Worm (Caenorhabditis elegans) whole organism, young adult: ENCODE measurements around the gene psa-3.

Experiments
- F22D6.2 ChIP-seq: sonication (generic microtip); optimal IDR thresholded peaks from 2 replicates; lab custom pipeline; 2016; ENCODE audit warnings: mild to moderate bottlenecking, missing genetic modification characterization, missing compliant biosample characterization
- F33H1.4 ChIP-seq: fragments of 200-800 bp; sonication (Bioruptor generic); IDR thresholded peaks from 2 replicates; pipeline ENCODE4 v1.3.6; 2022; ENCODE audit warnings: missing genetic modification reagents, missing genetic modification characterization, missing compliant biosample characterization
- F37B4.10 ChIP-seq: fragments of 200-800 bp; sonication (Bioruptor generic); IDR thresholded peaks from 2 replicates; pipeline ENCODE4 v1.3.6; 2022; ENCODE audit warnings: missing genetic modification characterization, missing compliant biosample characterization
- F39B2.1 ChIP-seq: fragments of 200-800 bp; sonication (Bioruptor generic); IDR thresholded peaks from 2 replicates; pipeline ENCODE4 v1.3.6; 2022; ENCODE audit warnings: missing genetic modification reagents, missing genetic modification characterization, missing compliant biosample characterization
- F55B11.4 ChIP-seq: sonication (generic microtip); optimal IDR thresholded peaks from 2 replicates; lab custom pipeline; 2016; ENCODE audit warnings: missing compliant biosample characterization, missing genetic modification characterization, borderline replicate concordance; ENCODE audit not compliant: insufficient read depth
- F57C9.4 ChIP-seq: sonication (generic microtip); optimal IDR thresholded peaks from 2 replicates; lab custom pipeline; 2017; ENCODE audit warnings: mild to moderate bottlenecking, missing genetic modification characterization, missing compliant biosample characterization
- K12H6.12 ChIP-seq: fragments of 200-800 bp; sonication (Bioruptor generic); optimal IDR thresholded peaks from 2 replicates; lab custom pipeline; 2018; ENCODE audit warnings: mild to moderate bottlenecking, missing genetic modification characterization, missing compliant biosample characterization
- Y53G8AR.9 ChIP-seq: fragments of 200-800 bp; sonication (Bioruptor generic); conservative IDR thresholded peaks from 2 replicates; pipeline ENCODE4 v1.3.6; 2022; ENCODE audit warnings: missing genetic modification reagents, missing genetic modification characterization, missing compliant biosample characterization
- Y56A3A.18 ChIP-seq: fragments of 200-800 bp; sonication (Bioruptor generic); IDR thresholded peaks from 2 replicates; pipeline ENCODE4 v1.3.6; 2022; ENCODE audit warnings: missing genetic modification reagents, missing genetic modification characterization, missing compliant biosample characterization
- ZK185.1 ChIP-seq: sonication (generic microtip); optimal IDR thresholded peaks from 2 replicates; lab custom pipeline; 2016; ENCODE audit warnings: mild to moderate bottlenecking, missing genetic modification characterization, missing compliant biosample characterization; ENCODE audit not compliant: poor library complexity, severe bottlenecking
- akir-1 ChIP-seq: fragments of 200-800 bp; sonication (Bioruptor generic); optimal IDR thresholded peaks from 2 replicates; lab custom pipeline; 2018; ENCODE audit warnings: mild to moderate bottlenecking, missing genetic modification characterization, moderate library complexity, missing compliant biosample characterization
- aptf-3 ChIP-seq: fragments of 200-800 bp; sonication (Bioruptor generic); IDR thresholded peaks from 2 replicates; pipeline ENCODE4 v1.3.6; 2022; ENCODE audit warnings: missing genetic modification characterization, missing compliant biosample characterization
- cebp-1 ChIP-seq, 2 experiments: fragments of 200-800 bp in 1 of 2; sonication (Bioruptor generic) in 1 of 2; sonication (generic microtip) in 1 of 2; IDR thresholded peaks in 1 of 2; optimal IDR thresholded peaks in 1 of 2; 2 replicates each; pipeline versions ENCODE4 v1.3.6 to Lab custom; 2017 to 2022; ENCODE audit warnings: missing compliant biosample characterization in 2 of 2, missing genetic modification characterization in 2 of 2, mild to moderate bottlenecking in 1 of 2, missing genetic modification reagents in 1 of 2, moderate library complexity in 1 of 2
- chd-7 ChIP-seq: sonication (generic microtip); optimal IDR thresholded peaks from 2 replicates; lab custom pipeline; 2016; ENCODE audit warnings: mild to moderate bottlenecking, missing genetic modification characterization, moderate library complexity, missing compliant biosample characterization
- die-1 ChIP-seq: sonication (generic microtip); optimal IDR thresholded peaks from 2 replicates; lab custom pipeline; 2016; ENCODE audit warnings: missing genotype, mild to moderate bottlenecking, missing genetic modification characterization, missing compliant biosample characterization
- dox-1 ChIP-seq: fragments of 200-800 bp; sonication (Bioruptor generic); IDR thresholded peaks from 2 replicates; pipeline ENCODE4 v1.3.6; 2022; ENCODE audit warnings: missing genetic modification reagents, missing genetic modification characterization, missing compliant biosample characterization
- egl-44 ChIP-seq: fragments of 200-800 bp; sonication (Bioruptor generic); IDR thresholded peaks from 2 replicates; pipeline ENCODE4 v1.3.6; 2022; ENCODE audit warnings: missing genetic modification reagents, missing genetic modification characterization, missing compliant biosample characterization
- ets-4 ChIP-seq: fragments of 200-800 bp; sonication (Bioruptor generic); optimal IDR thresholded peaks from 2 replicates; lab custom pipeline; 2018; ENCODE audit warnings: mild to moderate bottlenecking, missing genetic modification characterization, missing compliant biosample characterization
- fkh-3 ChIP-seq: sonication (generic microtip); optimal IDR thresholded peaks from 2 replicates; lab custom pipeline; 2016; ENCODE audit warnings: mild to moderate bottlenecking, missing genetic modification characterization, missing compliant biosample characterization
- gei-17 ChIP-seq: fragments of 200-800 bp; sonication (Bioruptor generic); optimal IDR thresholded peaks from 2 replicates; lab custom pipeline; 2018; ENCODE audit warnings: mild to moderate bottlenecking, missing genetic modification characterization, missing compliant biosample characterization
- lag-1 ChIP-seq: fragments of 200-800 bp; sonication (Bioruptor generic); IDR thresholded peaks from 2 replicates; pipeline ENCODE4 v1.3.6; 2022; ENCODE audit warnings: missing genetic modification reagents, missing genetic modification characterization, missing compliant biosample characterization
- let-607 ChIP-seq, 2 experiments: fragments of 200-800 bp in 1 of 2; sonication (Bioruptor generic) in 1 of 2; sonication (generic microtip) in 1 of 2; optimal IDR thresholded peaks; 2 replicates each; lab custom pipeline; 2016 to 2018; ENCODE audit warnings: mild to moderate bottlenecking in 2 of 2, missing compliant biosample characterization in 2 of 2, missing genetic modification characterization in 2 of 2, moderate library complexity in 2 of 2, missing genotype in 1 of 2
- lin-26 ChIP-seq: fragments of 200-800 bp; sonication (Bioruptor generic); IDR thresholded peaks from 2 replicates; pipeline ENCODE4 v1.3.6; 2022; ENCODE audit warnings: missing genetic modification reagents, missing genetic modification characterization, missing compliant biosample characterization
- madf-3 ChIP-seq: fragments of 200-800 bp; sonication (Bioruptor generic); IDR thresholded peaks from 2 replicates; pipeline ENCODE4 v1.3.6; 2022; ENCODE audit warnings: missing genetic modification reagents, missing genetic modification characterization, missing compliant biosample characterization
- madf-8 ChIP-seq: fragments of 200-800 bp; sonication (Bioruptor generic); conservative IDR thresholded peaks from 2 replicates; pipeline ENCODE4 v1.3.6; 2022; ENCODE audit warnings: missing genetic modification reagents, missing genetic modification characterization, missing compliant biosample characterization
- mxl-1 ChIP-seq: sonication (generic microtip); optimal IDR thresholded peaks from 2 replicates; lab custom pipeline; 2016; ENCODE audit warnings: missing genetic modification characterization, missing compliant biosample characterization
- nhr-80 ChIP-seq: sonication (generic microtip); optimal IDR thresholded peaks from 2 replicates; lab custom pipeline; 2016; ENCODE audit warnings: missing genetic modification characterization, missing compliant biosample characterization
- pbrm-1 ChIP-seq: fragments of 200-800 bp; sonication (Bioruptor generic); IDR thresholded peaks from 2 replicates; pipeline ENCODE4 v1.3.6; 2022; ENCODE audit warnings: missing genetic modification reagents, missing genetic modification characterization, missing compliant biosample characterization
- sea-2 ChIP-seq: fragments of 200-800 bp; sonication (Bioruptor generic); IDR thresholded peaks from 2 replicates; pipeline ENCODE4 v1.3.6; 2022; ENCODE audit warnings: missing genetic modification characterization, missing compliant biosample characterization
- snpc-1.1 ChIP-seq: sonication (generic microtip); optimal IDR thresholded peaks from 2 replicates; lab custom pipeline; 2017; ENCODE audit warnings: missing genetic modification characterization, mild to moderate bottlenecking, missing compliant biosample characterization, antibody characterized with exemption, moderate library complexity, missing genotype, missing genetic modification reagents; ENCODE audit not compliant: insufficient read depth
- snpc-4 ChIP-seq, 5 experiments: fragments of 150-350 bp in 1 of 5; sonication (generic microtip) in 4 of 5; optimal IDR thresholded peaks; 2 replicates each; lab custom pipeline; 2014 to 2018; ENCODE audit warnings: missing genetic modification characterization in 5 of 5, missing biosample characterization in 3 of 5, antibody characterized with exemption in 2 of 5, mild to moderate bottlenecking in 2 of 5, missing compliant biosample characterization in 2 of 5, missing genotype in 2 of 5, moderate library complexity in 2 of 5, missing genetic modification reagents in 1 of 5
- sptf-2 ChIP-seq: fragments of 200-800 bp; sonication (Bioruptor generic); optimal IDR thresholded peaks from 2 replicates; lab custom pipeline; 2018; ENCODE audit warnings: mild to moderate bottlenecking, missing genetic modification characterization, missing compliant biosample characterization
- tlf-1 ChIP-seq: fragments of 200-800 bp; sonication (Bioruptor generic); optimal IDR thresholded peaks from 2 replicates; lab custom pipeline; 2018; ENCODE audit warnings: mild to moderate bottlenecking, missing genetic modification characterization, missing compliant biosample characterization
- unc-62 ChIP-seq: fragments of 150-350 bp; optimal IDR thresholded peaks from 2 replicates; lab custom pipeline; 2014; ENCODE audit warnings: missing biosample characterization, missing genetic modification reagents, missing genetic modification characterization
- zfh-2 ChIP-seq: fragments of 200-800 bp; sonication (Bioruptor generic); conservative IDR thresholded peaks from 2 replicates; pipeline ENCODE4 v1.3.6; 2022; ENCODE audit warnings: missing genetic modification reagents, missing genetic modification characterization, missing compliant biosample characterization
- ztf-22 ChIP-seq: fragments of 200-800 bp; sonication (Bioruptor generic); optimal IDR thresholded peaks from 2 replicates; lab custom pipeline; 2018; ENCODE audit warnings: mild to moderate bottlenecking, missing genetic modification characterization, moderate library complexity, missing compliant biosample characterization

The psa-3 gene

ce11 chrX:15408577-15408976 lies 846 bp downstream of the psa-3 start:
- TF ChIP-seq nhr-80 (peak; percentile 44), sea-2 (GFP tag; lab: Robert Waterston, UW) (no peak)

DNA sequence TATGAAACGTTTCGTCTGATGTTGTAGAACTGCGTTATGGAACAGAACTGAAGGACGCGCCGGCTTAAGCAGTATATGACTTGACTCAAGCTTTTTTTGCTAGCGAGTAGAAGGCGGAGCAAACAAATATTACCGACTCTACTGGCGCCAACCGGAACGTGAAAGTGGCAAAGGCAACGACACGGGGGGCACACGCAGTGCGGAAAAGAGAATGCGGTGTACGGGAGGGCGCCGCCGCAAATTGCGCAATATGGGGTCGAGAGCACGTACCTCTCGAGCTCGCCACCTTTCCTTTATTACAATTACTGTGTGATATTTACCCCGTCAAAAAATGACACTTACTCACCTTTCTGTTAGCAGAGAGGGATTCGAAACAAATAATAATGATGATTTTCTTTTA lies 7.5 kb downstream of the psa-3 start, which contains the start of gene pqn-36:
Gene pqn-36, minus strand, starts transcription at position 268 of the 400 bp plus-strand sequence.
- no peak for TF ChIP-seq F39B2.1 (GFP tag; lab: Robert Waterston, UW)
- no peak for TF ChIP-seq cebp-1 (GFP tag; IDR thresholded peaks at IDR 0.05; lab: Robert Waterston, UW)
- TF ChIP-seq cebp-1 (tag; optimal IDR thresholded peaks at IDR 0.05; lab: Kevin White, UChicago): no peak
- TF ChIP-seq F37B4.10: 0 out of 2 replicates have a peak, but pooled peaks have one; percentile 64
- TF ChIP-seq chd-7: no peak
- no peak for TF ChIP-seq F33H1.4 (GFP tag; lab: Robert Waterston, UW)
- TF ChIP-seq aptf-3 (GFP tag; lab: Robert Waterston, UW): no peak
- TF ChIP-seq zfh-2 (GFP tag; lab: Robert Waterston, UW): peak; percentile 58
- TF ChIP-seq, all 124 proteins: peak for 2

- TF ChIP-seq tlf-1 (no peak), madf-8 (GFP tag; lab: Robert Waterston, UW) (no peak), akir-1 (GFP tag; lab: Kevin White, UChicago) (no peak), snpc-1.1 (tag; lab: Kevin White, UChicago) (no peak), lin-26 (no peak), F57C9.4 (tag; lab: Kevin White, UChicago) (no peak), F55B11.4 (tag; lab: Kevin White, UChicago) (no peak)
These were observed 12.9 kb downstream of the psa-3 start, which contains the start of gene F39D8.3 for ce11 chrX:15420671-15421070. Gene F39D8.3, plus strand, starts transcription at chrX:15420971.

DNA sequence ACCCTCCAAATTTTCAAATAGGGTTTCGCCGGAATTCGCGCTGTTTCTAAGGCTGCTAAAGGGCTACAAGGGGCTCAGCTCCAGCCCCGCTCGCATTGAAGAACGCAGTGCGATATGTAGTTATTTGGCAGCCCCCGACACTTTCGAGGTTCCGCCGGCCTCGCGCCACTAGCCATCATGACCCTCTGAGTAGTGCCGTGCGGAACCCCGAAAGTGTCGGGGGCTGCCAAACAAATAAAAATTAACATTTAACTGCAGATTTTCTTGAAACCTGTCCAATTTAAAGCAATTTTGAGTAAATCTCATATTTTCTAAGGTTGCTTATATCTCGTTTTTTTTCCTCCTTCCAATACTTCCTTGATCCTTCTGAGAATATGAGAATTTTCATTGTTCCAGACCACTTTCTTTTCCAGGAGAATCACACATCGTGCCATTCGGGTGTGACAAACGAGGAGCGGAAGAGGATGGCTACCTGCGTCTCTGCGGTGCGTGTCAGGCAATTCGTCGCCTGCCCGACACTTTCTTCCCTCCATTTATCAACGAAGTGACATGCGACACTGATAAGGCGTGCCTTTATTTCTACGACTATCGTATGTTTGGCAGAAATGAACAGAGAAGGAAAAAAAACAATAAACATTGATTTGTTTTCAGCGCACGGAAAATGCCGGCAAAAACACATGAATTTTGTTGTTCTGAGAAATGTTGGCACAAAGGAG lies 16.1 kb downstream of the psa-3 start:
- no peak for TF ChIP-seq K12H6.12
- TF ChIP-seq Y53G8AR.9 (GFP tag; lab: Robert Waterston, UW): no peak
- peak; percentile 6 for TF ChIP-seq ztf-22 (GFP tag; lab: Kevin White, UChicago)
- no peak for TF ChIP-seq die-1
- no peak for TF ChIP-seq egl-44 (GFP tag; lab: Robert Waterston, UW)
- no peak for TF ChIP-seq sptf-2 (GFP tag; lab: Kevin White, UChicago)
- no peak for TF ChIP-seq madf-3 (GFP tag; lab: Robert Waterston, UW)
- peak; percentile 77 for TF ChIP-seq dox-1 (GFP tag; lab: Robert Waterston, UW)
- TF ChIP-seq aptf-3 (GFP tag; lab: Robert Waterston, UW): no peak
- TF ChIP-seq ets-4 (GFP tag; lab: Kevin White, UChicago): peak; percentile 92
- TF ChIP-seq nhr-80: peak; percentile 96
- TF ChIP-seq Y56A3A.18 (GFP tag; lab: Robert Waterston, UW): no peak
- peak; percentile 27 for TF ChIP-seq unc-62 (GFP tag; lab: Kevin White, UChicago)
- TF ChIP-seq fkh-3 (tag; lab: Kevin White, UChicago): no peak
- TF ChIP-seq ZK185.1 (tag; lab: Kevin White, UChicago): no peak
- peak; percentile 56; the same call in 1 of the 2 replicates for TF ChIP-seq zfh-2 (GFP tag; lab: Robert Waterston, UW)
- TF ChIP-seq F22D6.2 (tag; lab: Kevin White, UChicago): no peak
- TF ChIP-seq gei-17 (GFP tag; lab: Kevin White, UChicago): no peak
- TF ChIP-seq F39B2.1 (GFP tag; lab: Robert Waterston, UW): no peak
- TF ChIP-seq snpc-4 (GFP tag; optimal IDR thresholded peaks at IDR 0.05; lab: Kevin White, UChicago): no peak
- TF ChIP-seq snpc-4 (tag; optimal IDR thresholded peaks at IDR 0.05; lab: Kevin White, UChicago): peak in 3 of 4 experiments; percentile 72 to 80 (median 75)
- TF ChIP-seq let-607 (tag; optimal IDR thresholded peaks at IDR 0.05; lab: Kevin White, UChicago): peak in 1 of 2 experiments; percentile 8
- TF ChIP-seq pbrm-1: 0 out of 2 replicates have a peak, but pooled peaks have one; percentile 15
- TF ChIP-seq lag-1: no peak
- TF ChIP-seq mxl-1 (tag; lab: Kevin White, UChicago): no peak
